Worm (Caenorhabditis elegans): ENCODE data around the gene Y51H4A.6.
A peak's percentile ranks its signal among the peaks of the same experiment; 100 is the strongest.

Gene Y51H4A.6

ce11 chrIV:16533361-16533760 lies at the start of gene Y51H4A.6:
Y51H4A.6 (plus strand) TSS chrIV:16533661.
- no peak for TF ChIP-seq sea-1 (GFP tag; conservative IDR thresholded peaks at IDR 0.05)
- no peak for TF ChIP-seq hmbx-1 (tag; optimal IDR thresholded peaks at IDR 0.05)
- TF ChIP-seq tbx-37 (GFP tag; conservative IDR thresholded peaks at IDR 0.05): no peak
- TF ChIP-seq tra-4 (tag; optimal IDR thresholded peaks at IDR 0.05): no peak
- TF ChIP-seq flt-1 (GFP tag; IDR thresholded peaks at IDR 0.05): no peak
- TF ChIP-seq pes-1 (GFP tag; IDR thresholded peaks at IDR 0.05): no peak
- TF ChIP-seq hmg-4 (GFP tag; optimal IDR thresholded peaks at IDR 0.05): no peak
- no peak for TF ChIP-seq tbx-11 (GFP tag; IDR thresholded peaks at IDR 0.05)

ce11 chrIV:16488921-16489320 lies 44.5 kb upstream of the Y51H4A.6 start, which contains the start of gene rho-1:
rho-1 (minus strand) TSS chrIV:16489021.
- TF ChIP-seq ama-1 (optimal IDR thresholded peaks at IDR 0.05) (no peak), flt-1 (GFP tag; IDR thresholded peaks at IDR 0.05) (no peak), tbx-37 (GFP tag; conservative IDR thresholded peaks at IDR 0.05) (no peak), F13C5.2 (tag; optimal IDR thresholded peaks at IDR 0.05) (no peak), hmg-4 (GFP tag; optimal IDR thresholded peaks at IDR 0.05) (no peak), tra-4 (tag; optimal IDR thresholded peaks at IDR 0.05) (no peak)

- TF ChIP-seq flt-1 (GFP tag; IDR thresholded peaks at IDR 0.05): no peak
- no peak for TF ChIP-seq scrt-1 (GFP tag; IDR thresholded peaks at IDR 0.05)
- TF ChIP-seq hmg-4 (GFP tag; optimal IDR thresholded peaks at IDR 0.05): no peak
- TF ChIP-seq F13C5.2 (tag; optimal IDR thresholded peaks at IDR 0.05): no peak
- TF ChIP-seq tbx-11 (GFP tag; IDR thresholded peaks at IDR 0.05): no peak
- TF ChIP-seq B0310.2 (tag; optimal IDR thresholded peaks at IDR 0.05): no peak
- TF ChIP-seq pes-1 (GFP tag; IDR thresholded peaks at IDR 0.05): no peak
- no peak for TF ChIP-seq sea-1 (GFP tag; conservative IDR thresholded peaks at IDR 0.05)
These were observed 43.5 kb upstream of the Y51H4A.6 start for ce11 chrIV:16489958-16490357.

DNA sequence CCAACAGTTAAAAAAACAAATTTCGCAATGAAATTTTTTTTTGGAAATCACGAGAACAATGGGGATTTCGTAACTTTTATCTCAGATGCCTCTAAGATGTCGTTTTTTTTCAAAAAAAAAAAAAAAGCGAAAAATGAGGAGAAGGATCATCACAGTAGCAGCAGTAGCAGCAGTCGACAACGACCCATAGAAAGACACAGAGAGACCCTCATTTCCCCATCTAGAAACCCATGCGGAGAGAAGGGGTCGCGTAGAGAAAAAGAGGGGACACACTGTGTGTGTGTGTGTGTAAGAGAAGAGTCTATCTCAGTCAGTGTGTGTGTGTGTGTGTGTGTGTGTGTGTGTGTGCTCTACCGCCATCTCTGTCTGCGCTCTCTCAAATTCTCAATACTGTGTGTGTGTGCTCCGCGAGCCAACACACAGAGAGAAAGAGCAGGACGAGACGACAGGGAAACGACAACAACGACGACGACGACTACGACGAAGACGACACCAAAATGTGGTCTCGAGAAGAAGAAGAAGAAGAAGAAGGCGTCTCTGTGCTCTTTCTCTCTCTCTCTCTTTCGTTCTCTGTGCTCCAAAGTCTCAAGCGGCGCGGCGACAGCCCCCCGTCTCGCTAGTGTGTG lies 41.9 kb upstream of the Y51H4A.6 start:
- TF ChIP-seq hmbx-1 (tag; optimal IDR thresholded peaks at IDR 0.05) (no peak), tbx-37 (GFP tag; conservative IDR thresholded peaks at IDR 0.05) (peak; percentile 3; the same call in 1 of the 2 replicates), ets-7 (tag; optimal IDR thresholded peaks at IDR 0.05) (no peak), pes-1 (GFP tag; IDR thresholded peaks at IDR 0.05) (no peak), aly-1 (tag; optimal IDR thresholded peaks at IDR 0.05) (no peak), hmg-4 (GFP tag; optimal IDR thresholded peaks at IDR 0.05) (peak; percentile 88), flt-1 (GFP tag; IDR thresholded peaks at IDR 0.05) (peak; percentile 40), tra-4 (tag; optimal IDR thresholded peaks at IDR 0.05) (no peak), tbx-11 (GFP tag; IDR thresholded peaks at IDR 0.05) (peak; percentile 6; the same call in 1 of the 2 replicates), scrt-1 (GFP tag; IDR thresholded peaks at IDR 0.05) (no peak), hnd-1 (tag; optimal IDR thresholded peaks at IDR 0.05) (no peak), F13C5.2 (tag; optimal IDR thresholded peaks at IDR 0.05) (peak; percentile 16), ceh-36 (tag; optimal IDR thresholded peaks at IDR 0.05) (peak; percentile 48), ama-1 (optimal IDR thresholded peaks at IDR 0.05) (no peak), B0310.2 (tag; optimal IDR thresholded peaks at IDR 0.05) (peak; percentile 10), ceh-13 (GFP tag; optimal IDR thresholded peaks at IDR 0.05) (no peak), sea-1 (GFP tag; conservative IDR thresholded peaks at IDR 0.05) (no peak)

DNA sequence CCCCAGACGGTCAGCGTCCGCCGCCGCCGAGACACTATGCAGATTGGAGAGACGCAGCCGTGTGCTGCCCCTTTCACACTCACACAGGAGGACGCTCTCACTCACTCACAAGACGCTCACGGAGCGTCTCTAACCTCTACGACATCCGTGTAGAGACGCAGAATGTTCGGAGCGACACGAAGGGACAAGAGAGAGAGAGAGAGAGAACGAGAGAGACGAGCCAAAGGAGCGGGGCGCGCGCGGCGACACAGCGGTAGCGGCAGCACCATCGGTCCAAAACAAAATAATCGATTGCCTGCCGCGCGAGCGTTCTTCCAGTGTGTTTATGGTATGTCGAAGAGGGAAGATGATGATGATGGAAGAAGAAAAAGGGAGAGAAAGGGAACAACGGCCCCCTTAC lies 41.1 kb upstream of the Y51H4A.6 start:
- TF ChIP-seq B0310.2 (tag; optimal IDR thresholded peaks at IDR 0.05) (no peak), pes-1 (GFP tag; IDR thresholded peaks at IDR 0.05) (peak; percentile 38; the same call in 1 of the 2 replicates)

- TF ChIP-seq scrt-1 (GFP tag; IDR thresholded peaks at IDR 0.05) (no peak), ets-7 (tag; optimal IDR thresholded peaks at IDR 0.05) (no peak), tbx-37 (GFP tag; conservative IDR thresholded peaks at IDR 0.05) (no peak), ama-1 (optimal IDR thresholded peaks at IDR 0.05) (no peak), hmbx-1 (tag; optimal IDR thresholded peaks at IDR 0.05) (no peak), hmg-4 (GFP tag; optimal IDR thresholded peaks at IDR 0.05) (no peak), tbx-11 (GFP tag; IDR thresholded peaks at IDR 0.05) (no peak), ceh-36 (tag; optimal IDR thresholded peaks at IDR 0.05) (no peak), F13C5.2 (tag; optimal IDR thresholded peaks at IDR 0.05) (no peak)
These were observed 40.5 kb upstream of the Y51H4A.6 start for ce11 chrIV:16492937-16493336.

- TF ChIP-seq ceh-13 (GFP tag; optimal IDR thresholded peaks at IDR 0.05) (no peak), ama-1 (optimal IDR thresholded peaks at IDR 0.05) (no peak), scrt-1 (GFP tag; IDR thresholded peaks at IDR 0.05) (no peak)
These were observed 39.5 kb upstream of the Y51H4A.6 start for ce11 chrIV:16494007-16494406.

DNA sequence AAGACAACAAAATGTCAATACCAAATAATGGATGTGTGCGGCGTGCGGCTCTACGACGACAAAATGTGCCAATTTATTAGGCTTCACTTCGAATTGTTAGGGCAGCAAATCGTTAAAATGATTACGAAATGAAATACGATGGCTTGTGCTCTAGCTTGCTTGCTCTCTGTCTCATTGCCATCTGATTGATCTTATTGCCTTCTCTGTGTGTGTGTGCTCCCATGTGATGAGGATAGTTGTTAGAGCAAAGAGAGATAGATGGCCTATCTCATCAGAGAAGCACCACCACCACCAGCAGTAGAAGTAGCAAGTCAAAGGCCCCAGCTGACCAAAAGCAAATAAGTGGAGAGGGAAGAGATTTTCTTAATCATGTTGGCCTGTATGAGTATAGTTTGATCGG lies 37.0 kb upstream of the Y51H4A.6 start:
- TF ChIP-seq sea-1 (GFP tag; conservative IDR thresholded peaks at IDR 0.05) (no peak), hmg-4 (GFP tag; optimal IDR thresholded peaks at IDR 0.05) (peak; percentile 35), hmbx-1 (tag; optimal IDR thresholded peaks at IDR 0.05) (no peak)

DNA sequence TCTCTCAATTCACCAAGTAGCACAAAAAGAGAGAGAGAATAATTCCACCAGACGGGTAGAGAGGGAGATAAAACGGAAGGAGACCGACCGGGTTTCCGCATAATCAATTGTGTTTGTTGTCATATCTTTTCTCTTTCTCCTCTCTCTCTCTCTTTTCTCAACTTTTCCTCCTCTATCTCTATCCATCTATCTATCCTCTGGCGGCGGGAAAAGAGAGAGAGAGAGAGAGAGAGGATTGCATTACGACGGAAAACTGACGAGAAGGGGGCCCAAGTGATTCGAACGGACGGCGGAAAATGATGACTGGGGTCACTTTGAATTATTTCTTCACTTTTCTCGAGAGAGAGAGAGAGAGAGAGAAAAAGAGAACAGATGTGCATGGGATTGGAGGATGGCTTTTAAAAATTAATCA lies 35.4 kb upstream of the Y51H4A.6 start:
- TF ChIP-seq hnd-1 (tag; optimal IDR thresholded peaks at IDR 0.05) (peak; percentile 15), tbx-37 (GFP tag; conservative IDR thresholded peaks at IDR 0.05) (no peak), hmg-4 (GFP tag; optimal IDR thresholded peaks at IDR 0.05) (peak; percentile 36)
